Worm (Caenorhabditis elegans): ENCODE results near the gene F54C9.7.

The F54C9.7 gene

ce11 chrII:8566806-8567266, 6.3 kb upstream of the F54C9.7 start, which contains the start of gene F54C9.3 (continued):
- no peak for TF ChIP-seq set-16 (GFP tag; IDR thresholded peaks at IDR 0.05)
- TF ChIP-seq R02D3.7 (tag; optimal IDR thresholded peaks at IDR 0.05), result no peak
- TF ChIP-seq ces-1 (GFP tag; optimal IDR thresholded peaks at IDR 0.05), result no peak
- TF ChIP-seq mes-2 (tag; optimal IDR thresholded peaks at IDR 0.05; ENCODE audit: poor library complexity, severe bottlenecking), result no peak
- no peak for TF ChIP-seq lim-7 (GFP tag; IDR thresholded peaks at IDR 0.05)
- TF ChIP-seq pha-4 (GFP tag; IDR thresholded peaks at IDR 0.05), result no peak
- TF ChIP-seq pha-4 (tag; optimal IDR thresholded peaks at IDR 0.05), result no peak
- TF ChIP-seq madf-5 (GFP tag; IDR thresholded peaks at IDR 0.05), result no peak
- peak; percentile 75; the same call in 1 of the 2 replicates for TF ChIP-seq tra-1 (GFP tag; IDR thresholded peaks at IDR 0.05)
- peak; percentile 96 for TF ChIP-seq ceh-20 (GFP tag; IDR thresholded peaks at IDR 0.05)
- TF ChIP-seq nhr-42 (GFP tag; IDR thresholded peaks at IDR 0.05), result no peak
- TF ChIP-seq zfp-2 (tag; optimal IDR thresholded peaks at IDR 0.05), result no peak
- TF ChIP-seq ctbp-1 (GFP tag; IDR thresholded peaks at IDR 0.05), result no peak
- peak; percentile 30 for TF ChIP-seq nhr-48 (tag; optimal IDR thresholded peaks at IDR 0.05)
- no peak for TF ChIP-seq rbr-2 (tag; optimal IDR thresholded peaks at IDR 0.05)
- TF ChIP-seq F26F4.8 (GFP tag; conservative IDR thresholded peaks at IDR 0.05), result no peak
- no peak for TF ChIP-seq ZK337.2 (GFP tag; IDR thresholded peaks at IDR 0.05)
- peak; percentile 92 for TF ChIP-seq dve-1 (tag; optimal IDR thresholded peaks at IDR 0.05; ENCODE audit: insufficient read depth)
- TF ChIP-seq mxl-3 (GFP tag; optimal IDR thresholded peaks at IDR 0.05), result no peak
- TF ChIP-seq lin-15B (tag; optimal IDR thresholded peaks at IDR 0.05), result no peak
- no peak for TF ChIP-seq dmd-8 (GFP tag; IDR thresholded peaks at IDR 0.05)
- TF ChIP-seq ceh-62 (tag; optimal IDR thresholded peaks at IDR 0.05), result no peak
- no peak for TF ChIP-seq F37D6.2 (tag; optimal IDR thresholded peaks at IDR 0.05)
- TF ChIP-seq gei-8 (GFP tag; optimal IDR thresholded peaks at IDR 0.05), result no peak
- no peak for TF ChIP-seq saeg-2 (GFP tag; IDR thresholded peaks at IDR 0.05)
- TF ChIP-seq D1046.2 (GFP tag; IDR thresholded peaks at IDR 0.05), result no peak
- TF ChIP-seq nhr-111 (GFP tag; optimal IDR thresholded peaks at IDR 0.05), result no peak
- TF ChIP-seq lin-1 (GFP tag; IDR thresholded peaks at IDR 0.05), result peak; percentile 62
- no peak for TF ChIP-seq ceh-28 (tag; optimal IDR thresholded peaks at IDR 0.05)
- no peak for TF ChIP-seq unc-39 (tag; optimal IDR thresholded peaks at IDR 0.05)
- no peak for TF ChIP-seq Y105C5A.15 (GFP tag; IDR thresholded peaks at IDR 0.05)
- TF ChIP-seq daf-12 (tag; optimal IDR thresholded peaks at IDR 0.05), result no peak
- TF ChIP-seq egl-43 (GFP tag; IDR thresholded peaks at IDR 0.05), result no peak
- peak in 1 of 2 experiments; percentile 14 for TF ChIP-seq daf-16 (GFP tag; optimal IDR thresholded peaks at IDR 0.05)
- TF ChIP-seq daf-16 (tag; optimal IDR thresholded peaks at IDR 0.05), result peak; percentile 84
- TF ChIP-seq hlh-30 (tag; optimal IDR thresholded peaks at IDR 0.05; ENCODE audit: insufficient read depth), result peak; percentile 50
- no peak for TF ChIP-seq nhr-10 (tag; optimal IDR thresholded peaks at IDR 0.05)
- TF ChIP-seq tag-97 (GFP tag; IDR thresholded peaks at IDR 0.05), result no peak
- TF ChIP-seq mdt-29 (GFP tag; IDR thresholded peaks at IDR 0.05), result no peak
- no peak for TF ChIP-seq daf-19 (GFP tag; conservative IDR thresholded peaks at IDR 0.05)
- no peak for TF ChIP-seq egl-27 (tag; optimal IDR thresholded peaks at IDR 0.05)
- TF ChIP-seq snpc-1.2 (GFP tag; IDR thresholded peaks at IDR 0.05), result no peak
- TF ChIP-seq spr-1 (tag; optimal IDR thresholded peaks at IDR 0.05), result no peak
- no peak for TF ChIP-seq nhr-76 (tag; optimal IDR thresholded peaks at IDR 0.05)
- TF ChIP-seq snpc-4 (tag; optimal IDR thresholded peaks at IDR 0.05), result no peak
- TF ChIP-seq zip-2 (tag; optimal IDR thresholded peaks at IDR 0.05), result no peak
- TF ChIP-seq Y5F2A.4 (GFP tag; optimal IDR thresholded peaks at IDR 0.05), result no peak
- no peak for TF ChIP-seq attf-4 (tag; optimal IDR thresholded peaks at IDR 0.05)
- TF ChIP-seq ztf-7 (tag; optimal IDR thresholded peaks at IDR 0.05), result no peak
- TF ChIP-seq Y75B8A.6 (GFP tag; IDR thresholded peaks at IDR 0.05), result no peak
- TF ChIP-seq cey-2 (tag; optimal IDR thresholded peaks at IDR 0.05; ENCODE audit: borderline replicate concordance, insufficient read depth), result no peak
- TF ChIP-seq hlh-11 (tag; optimal IDR thresholded peaks at IDR 0.05), result peak; percentile 82
